Worm (Caenorhabditis elegans): ENCODE data around the gene fbxa-107.

Gene fbxa-107

DNA sequence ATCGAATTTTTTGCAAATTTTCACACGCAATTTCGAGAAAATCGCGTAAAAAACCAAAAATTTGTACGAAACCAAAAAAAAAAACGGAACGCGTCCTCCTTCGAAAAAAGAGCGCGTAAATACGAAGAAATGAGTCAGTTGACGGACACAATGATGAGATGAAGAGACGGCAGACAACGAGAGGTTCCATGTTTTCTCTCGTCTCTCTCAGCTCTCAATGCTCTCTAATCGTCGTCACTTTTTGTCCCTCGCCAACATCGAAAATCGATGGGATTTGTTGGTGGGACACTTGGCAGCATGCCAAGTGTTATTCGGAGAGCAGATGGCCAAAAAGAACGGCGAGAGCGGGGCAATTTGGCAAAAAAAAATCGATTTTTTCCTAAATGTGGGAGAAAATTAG lies 44.6 kb upstream of the fbxa-107 start (continued):
- no peak for TF ChIP-seq R02D3.7 (tag; optimal IDR thresholded peaks at IDR 0.05)
- TF ChIP-seq nhr-28 (tag; optimal IDR thresholded peaks at IDR 0.05) = peak; percentile 68
- TF ChIP-seq hmg-1.1 (GFP tag; IDR thresholded peaks at IDR 0.05) = peak; percentile 90
- TF ChIP-seq mdl-1 (tag; optimal IDR thresholded peaks at IDR 0.05) = peak in 1 of 2 experiments; percentile 14
- TF ChIP-seq ama-1 (optimal IDR thresholded peaks at IDR 0.05) = no peak
- TF ChIP-seq lin-29 (GFP tag; IDR thresholded peaks at IDR 0.05) = peak; percentile 46; the same call in 1 of the 2 replicates
- peak in 1 of 2 experiments; percentile 88 for TF ChIP-seq unc-62 (GFP tag; optimal IDR thresholded peaks at IDR 0.05 in 1 of 2)
- no peak for TF ChIP-seq unc-62 (tag; optimal IDR thresholded peaks at IDR 0.05)
- no peak for TF ChIP-seq Y75B8A.6 (GFP tag; IDR thresholded peaks at IDR 0.05)
- peak; percentile 18 for TF ChIP-seq nhr-48 (tag; optimal IDR thresholded peaks at IDR 0.05)
- peak; percentile 73 for TF ChIP-seq dpl-1 (GFP tag; optimal IDR thresholded peaks at IDR 0.05)
- TF ChIP-seq hif-1 (tag; optimal IDR thresholded peaks at IDR 0.05) = peak in 1 of 2 experiments; percentile 54
- TF ChIP-seq T20F7.1 (GFP tag; optimal IDR thresholded peaks at IDR 0.05) = peak; percentile 25
- peak; percentile 6 for TF ChIP-seq jun-1 (tag; optimal IDR thresholded peaks at IDR 0.05)
- no peak for TF ChIP-seq ztf-7 (tag; optimal IDR thresholded peaks at IDR 0.05)
- no peak for TF ChIP-seq snpc-1.2 (GFP tag; IDR thresholded peaks at IDR 0.05)
- TF ChIP-seq ceh-28 (tag; optimal IDR thresholded peaks at IDR 0.05) = peak; percentile 71
- peak; percentile 59 for TF ChIP-seq dmd-6 (GFP tag; IDR thresholded peaks at IDR 0.05)
- TF ChIP-seq T26A8.4 (GFP tag; IDR thresholded peaks at IDR 0.05) = peak; percentile 59
- TF ChIP-seq fkh-10 (GFP tag; optimal IDR thresholded peaks at IDR 0.05) = peak; percentile 1
- peak; percentile 47 for TF ChIP-seq mxl-3 (GFP tag; optimal IDR thresholded peaks at IDR 0.05)
- TF ChIP-seq lin-38 (GFP tag; IDR thresholded peaks at IDR 0.05) = peak; percentile 77
- 0 out of 2 replicates have a peak, but pooled peaks have one; percentile 7 for TF ChIP-seq set-16 (GFP tag; IDR thresholded peaks at IDR 0.05)
- TF ChIP-seq lsy-2 (tag; optimal IDR thresholded peaks at IDR 0.05) = peak; percentile 18 to 86
- TF ChIP-seq aha-1 (tag) = peak; percentile 98
- TF ChIP-seq madf-9 (GFP tag; conservative IDR thresholded peaks at IDR 0.05) = 0 out of 2 replicates have a peak, but pooled peaks have one; percentile 28
- no peak for TF ChIP-seq saeg-2 (GFP tag; IDR thresholded peaks at IDR 0.05)
- no peak for TF ChIP-seq daf-8 (GFP tag; IDR thresholded peaks at IDR 0.05)
- TF ChIP-seq F49E8.2 (tag; optimal IDR thresholded peaks at IDR 0.05; ENCODE audit: borderline replicate concordance) = no peak

DNA sequence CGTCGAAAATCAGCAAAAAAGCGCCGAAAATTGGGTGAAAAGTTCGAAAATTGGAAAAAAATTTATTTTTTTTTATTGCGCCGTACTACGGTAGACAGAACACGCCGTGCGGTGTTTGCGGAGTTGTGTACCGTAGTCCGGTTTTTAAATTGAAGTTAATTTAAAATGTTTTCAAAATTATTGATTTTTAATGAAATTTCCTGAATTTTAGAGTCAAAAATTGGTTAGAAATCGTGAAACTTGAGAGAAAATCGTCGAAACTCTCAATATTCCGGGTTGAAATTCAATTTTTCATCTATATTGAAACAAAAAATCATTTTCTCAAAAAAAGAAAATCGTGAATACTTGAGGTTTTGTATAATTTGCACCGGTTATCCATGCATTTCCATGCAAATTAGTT lies 41.9 kb upstream of the fbxa-107 start, which contains the start of gene nova-1:
Gene nova-1 (minus strand): TSS at position 101 of the 400 bp plus-strand sequence.
- no peak for TF ChIP-seq ama-1 (optimal IDR thresholded peaks at IDR 0.05)

ce11 chrV:18085150-18085833 lies 38.4 kb upstream of the fbxa-107 start, which contains the start of gene fbxa-106:
TSS of gene fbxa-106 (minus strand) at chrV:18085200.
- TF ChIP-seq hif-1 (tag; optimal IDR thresholded peaks at IDR 0.05) (no peak), ceh-44 (GFP tag; IDR thresholded peaks at IDR 0.05) (no peak), unc-130 (GFP tag; optimal IDR thresholded peaks at IDR 0.05) (peak; percentile 13), lin-38 (GFP tag; IDR thresholded peaks at IDR 0.05) (peak; percentile 75), F49E8.2 (tag; optimal IDR thresholded peaks at IDR 0.05; ENCODE audit: borderline replicate concordance) (peak; percentile 72), mep-1 (tag; optimal IDR thresholded peaks at IDR 0.05) (no peak), arid-1 (GFP tag; conservative IDR thresholded peaks at IDR 0.05) (0 out of 2 replicates have a peak, but pooled peaks have one; percentile 32), ces-1 (GFP tag; optimal IDR thresholded peaks at IDR 0.05) (no peak), hmg-1.1 (GFP tag; IDR thresholded peaks at IDR 0.05) (no peak), R02D3.7 (tag; optimal IDR thresholded peaks at IDR 0.05) (no peak), jun-1 (tag; optimal IDR thresholded peaks at IDR 0.05) (no peak), dmd-8 (GFP tag; IDR thresholded peaks at IDR 0.05) (0 out of 2 replicates have a peak, but pooled peaks have one; percentile 20), sdz-12 (GFP tag; optimal IDR thresholded peaks at IDR 0.05) (no peak), ctbp-1 (GFP tag; IDR thresholded peaks at IDR 0.05) (0 out of 2 replicates have a peak, but pooled peaks have one; percentile 37)
